Fruit fly (Drosophila melanogaster) whole organism, embryonic: ENCODE measurements around the gene CG43814.
A peak's percentile ranks its signal among the peaks of the same experiment; 100 is the strongest.

ENCODE experiments used
- B-H1 ChIP-seq: fragments of 200-800 bp; sonication (Bioruptor generic); IDR thresholded peaks from 3 replicates; pipeline ENCODE4 v1.3.6; 2022; ENCODE audit warnings: missing biosample characterization, missing genetic modification characterization
- CG10147 ChIP-seq: fragments of 200-800 bp; sonication (Bioruptor generic); optimal IDR thresholded peaks from 2 replicates; lab custom pipeline; 2019; ENCODE audit warnings: missing biosample characterization, mild to moderate bottlenecking, missing genetic modification characterization, moderate library complexity
- CG10979 ChIP-seq: fragments of 200-800 bp; sonication (Bioruptor generic); optimal IDR thresholded peaks from 2 replicates; lab custom pipeline; 2018; ENCODE audit warnings: missing biosample characterization, mild to moderate bottlenecking, missing genetic modification characterization, moderate library complexity
- CG11560 ChIP-seq: fragments of 200-800 bp; sonication (Bioruptor generic); IDR thresholded peaks from 3 replicates; pipeline ENCODE4 v1.3.6; 2022; ENCODE audit warnings: missing biosample characterization, missing genetic modification characterization
- CG12299 ChIP-seq: fragments of 200-800 bp; sonication (Bioruptor generic); optimal IDR thresholded peaks from 2 replicates; lab custom pipeline; 2018; ENCODE audit warnings: missing biosample characterization, mild to moderate bottlenecking, missing genetic modification characterization
- CG13123 ChIP-seq: fragments of 200-800 bp; sonication (Bioruptor generic); optimal IDR thresholded peaks from 2 replicates; lab custom pipeline; 2016; ENCODE audit warnings: missing biosample characterization, missing genetic modification characterization
- CG13894 ChIP-seq: fragments of 200-800 bp; sonication (Bioruptor generic); optimal IDR thresholded peaks from 3 replicates; lab custom pipeline; 2018; ENCODE audit warnings: missing biosample characterization, mild to moderate bottlenecking, missing genetic modification characterization, moderate library complexity
- CG14441 ChIP-seq: fragments of 200-800 bp; sonication (Bioruptor generic); IDR thresholded peaks from 2 replicates; pipeline ENCODE4 v1.3.6; 2022; ENCODE audit warnings: missing biosample characterization, missing genetic modification characterization
- CG15011 ChIP-seq: fragments of 200-800 bp; sonication (Bioruptor generic); optimal IDR thresholded peaks from 3 replicates; lab custom pipeline; 2018; ENCODE audit warnings: missing biosample characterization, mild to moderate bottlenecking, missing genetic modification characterization
- CG15514 ChIP-seq: fragments of 200-800 bp; sonication (Bioruptor generic); optimal IDR thresholded peaks from 3 replicates; lab custom pipeline; 2017; ENCODE audit warnings: missing biosample characterization, missing genetic modification characterization, mild to moderate bottlenecking, moderate library complexity, missing genetic modification reagents
- CG16779 ChIP-seq: fragments of 200-800 bp; sonication (Bioruptor generic); IDR thresholded peaks from 2 replicates; pipeline ENCODE4 v1.3.6; 2022; ENCODE audit warnings: missing biosample characterization, missing genetic modification characterization
- CG18476 ChIP-seq: fragments of 200-800 bp; sonication (Bioruptor generic); optimal IDR thresholded peaks from 2 replicates; lab custom pipeline; 2016; ENCODE audit warnings: missing biosample characterization, mild to moderate bottlenecking, missing genetic modification characterization
- CG18599 ChIP-seq: fragments of 200-800 bp; sonication (Bioruptor generic); optimal IDR thresholded peaks from 3 replicates; lab custom pipeline; 2017; ENCODE audit warnings: missing biosample characterization, missing genetic modification characterization, mild to moderate bottlenecking, moderate library complexity, missing genetic modification reagents
- CG30403 ChIP-seq: fragments of 200-800 bp; sonication (Bioruptor generic); optimal IDR thresholded peaks from 3 replicates; lab custom pipeline; 2016; ENCODE audit warnings: missing biosample characterization, missing genetic modification characterization
- CG33557 ChIP-seq: fragments of 200-800 bp; sonication (Bioruptor generic); optimal IDR thresholded peaks from 2 replicates; lab custom pipeline; 2019; ENCODE audit warnings: missing biosample characterization, mild to moderate bottlenecking, missing genetic modification characterization, moderate library complexity
- CG34422 ChIP-seq: fragments of 200-800 bp; sonication (Bioruptor generic); IDR thresholded peaks from 3 replicates; pipeline ENCODE4 v1.3.6; 2022; ENCODE audit warnings: missing biosample characterization, missing genetic modification characterization
- CG6854 ChIP-seq: fragments of 200-800 bp; sonication (Bioruptor generic); optimal IDR thresholded peaks from 3 replicates; lab custom pipeline; 2017; ENCODE audit warnings: missing biosample characterization, mild to moderate bottlenecking, missing genetic modification characterization
- CG8290 ChIP-seq, 3 experiments: fragments of 200-800 bp; sonication (Bioruptor generic); optimal IDR thresholded peaks; 2 replicates each; lab custom pipeline; 2016 to 2019; ENCODE audit warnings: missing biosample characterization in 3 of 3, missing genetic modification characterization in 3 of 3, mild to moderate bottlenecking in 2 of 3, moderate library complexity in 1 of 3
- Camta ChIP-seq: fragments of 200-800 bp; sonication (Bioruptor generic); optimal IDR thresholded peaks from 2 replicates; lab custom pipeline; 2016; ENCODE audit warnings: missing biosample characterization, missing genetic modification characterization
- Dek ChIP-seq: fragments of 200-800 bp; sonication (Bioruptor generic); optimal IDR thresholded peaks from 3 replicates; lab custom pipeline; 2019; ENCODE audit warnings: missing biosample characterization, mild to moderate bottlenecking, missing genetic modification characterization, moderate library complexity
- ERR ChIP-seq: fragments of 200-800 bp; sonication (Bioruptor generic); optimal IDR thresholded peaks from 2 replicates; lab custom pipeline; 2016; ENCODE audit warnings: missing biosample characterization, missing genetic modification characterization
- Ets97D ChIP-seq: fragments of 200-800 bp; sonication (Bioruptor generic); optimal IDR thresholded peaks from 3 replicates; lab custom pipeline; 2016; ENCODE audit warnings: missing biosample characterization, missing genetic modification characterization
- GATAe ChIP-seq: fragments of 200-800 bp; sonication (Bioruptor generic); conservative IDR thresholded peaks from 2 replicates; pipeline ENCODE4 v1.3.6; 2022; ENCODE audit warnings: missing biosample characterization, missing genetic modification characterization
- Hand ChIP-seq: fragments of 200-800 bp; sonication (Bioruptor generic); optimal IDR thresholded peaks from 2 replicates; lab custom pipeline; 2017; ENCODE audit warnings: mild to moderate bottlenecking, missing biosample characterization, missing genetic modification reagents, missing genetic modification characterization
- Hsf ChIP-seq: fragments of 200-800 bp; sonication (Bioruptor generic); optimal IDR thresholded peaks from 3 replicates; lab custom pipeline; 2016; ENCODE audit warnings: missing biosample characterization, missing genetic modification characterization
- NC2α ChIP-seq: fragments of 200-800 bp; sonication (Bioruptor generic); optimal IDR thresholded peaks from 2 replicates; lab custom pipeline; 2016; ENCODE audit warnings: missing biosample characterization, missing genetic modification characterization
- NK7.1 ChIP-seq: fragments of 200-800 bp; sonication (Bioruptor generic); optimal IDR thresholded peaks from 3 replicates; lab custom pipeline; 2016; ENCODE audit warnings: missing biosample characterization, missing genetic modification characterization
- Nf-YB ChIP-seq: fragments of 200-800 bp; sonication (Bioruptor generic); optimal IDR thresholded peaks from 3 replicates; lab custom pipeline; 2019; ENCODE audit warnings: missing biosample characterization, mild to moderate bottlenecking, missing genetic modification characterization, moderate library complexity
- PHDP ChIP-seq: fragments of 200-800 bp; sonication (Bioruptor generic); optimal IDR thresholded peaks from 3 replicates; lab custom pipeline; 2018; ENCODE audit warnings: missing biosample characterization, mild to moderate bottlenecking, missing genetic modification characterization, moderate library complexity
- Sry-β ChIP-seq: fragments of 200-800 bp; sonication (Bioruptor generic); optimal IDR thresholded peaks from 2 replicates; lab custom pipeline; 2018; ENCODE audit warnings: missing biosample characterization, mild to moderate bottlenecking, missing genetic modification characterization, moderate library complexity
- Stat92E ChIP-seq, 3 experiments: fragments of >200 bp in 2 of 3; fragments of 200-800 bp in 1 of 3; sonication (Bioruptor generic) in 1 of 3; optimal IDR thresholded peaks; 2 replicates each; lab custom pipeline; 2017 to 2019; ENCODE audit warnings: missing biosample characterization in 3 of 3, missing genetic modification characterization in 3 of 3, mild to moderate bottlenecking in 1 of 3, moderate library complexity in 1 of 3
- Trl ChIP-seq, 3 experiments: fragments of >200 bp in 2 of 3; fragments of 200-800 bp in 1 of 3; sonication (Bioruptor generic) in 1 of 3; optimal IDR thresholded peaks; 2 replicates in 1 of 3; 3 replicates in 2 of 3; lab custom pipeline; 2016 to 2017; ENCODE audit warnings: missing biosample characterization in 1 of 3, missing genetic modification characterization in 1 of 3
- bcd ChIP-seq: fragments of 200-800 bp; sonication (Bioruptor generic); optimal IDR thresholded peaks from 2 replicates; lab custom pipeline; 2017; ENCODE audit warnings: missing biosample characterization, mild to moderate bottlenecking, missing genetic modification characterization
- bsh ChIP-seq, 2 experiments: fragments of 200-800 bp; sonication (Bioruptor generic); optimal IDR thresholded peaks; 2 replicates each; lab custom pipeline; 2017 to 2018; ENCODE audit warnings: mild to moderate bottlenecking in 2 of 2, missing biosample characterization in 2 of 2, missing genetic modification characterization in 2 of 2, moderate library complexity in 1 of 2
- cato ChIP-seq: fragments of 200-800 bp; sonication (Bioruptor generic); optimal IDR thresholded peaks from 2 replicates; lab custom pipeline; 2016; ENCODE audit warnings: missing biosample characterization, missing genetic modification characterization, borderline replicate concordance
- cg ChIP-seq: fragments of 200-800 bp; sonication (Bioruptor generic); optimal IDR thresholded peaks from 3 replicates; lab custom pipeline; 2019; ENCODE audit warnings: missing biosample characterization, mild to moderate bottlenecking, missing genetic modification characterization, moderate library complexity
- chif ChIP-seq, 2 experiments: fragments of 200-800 bp; sonication (Bioruptor generic); optimal IDR thresholded peaks; 3 replicates each; lab custom pipeline; 2016; ENCODE audit warnings: missing biosample characterization in 2 of 2, missing genetic modification characterization in 2 of 2
- dmrt99B ChIP-seq: fragments of 200-800 bp; sonication (Bioruptor generic); optimal IDR thresholded peaks from 2 replicates; lab custom pipeline; 2018; ENCODE audit warnings: missing biosample characterization, mild to moderate bottlenecking, missing genetic modification characterization, moderate library complexity
- ems ChIP-seq: fragments of 200-800 bp; sonication (Bioruptor generic); optimal IDR thresholded peaks from 3 replicates; lab custom pipeline; 2016; ENCODE audit warnings: missing biosample characterization, missing genetic modification characterization
- knrl ChIP-seq: fragments of 200-800 bp; sonication (Bioruptor generic); IDR thresholded peaks from 3 replicates; pipeline ENCODE4 v1.3.6; 2022; ENCODE audit warnings: missing biosample characterization, missing genetic modification characterization; ENCODE audit not compliant: partially characterized antibody
- nerfin-2 ChIP-seq: fragments of 200-800 bp; sonication (Bioruptor generic); IDR thresholded peaks from 2 replicates; pipeline ENCODE4 v1.3.6; 2022; ENCODE audit warnings: missing biosample characterization, missing genetic modification characterization; ENCODE audit not compliant: partially characterized antibody
- slou ChIP-seq: fragments of 200-800 bp; sonication (Bioruptor generic); optimal IDR thresholded peaks from 3 replicates; lab custom pipeline; 2016; ENCODE audit warnings: missing biosample characterization, missing genetic modification characterization
- ssp ChIP-seq: fragments of 200-800 bp; sonication (Bioruptor generic); IDR thresholded peaks from 2 replicates; pipeline ENCODE4 v1.3.6; 2022; ENCODE audit warnings: missing biosample characterization, missing genetic modification characterization
- trh ChIP-seq: fragments of 200-800 bp; sonication (Bioruptor generic); optimal IDR thresholded peaks from 2 replicates; lab custom pipeline; 2016; ENCODE audit warnings: missing biosample characterization, missing genetic modification characterization
- wor ChIP-seq: fragments of 200-800 bp; sonication (Bioruptor generic); IDR thresholded peaks from 2 replicates; pipeline ENCODE4 v1.3.6; 2022; ENCODE audit warnings: missing biosample characterization, missing genetic modification characterization
- yki ChIP-seq: fragments of >200 bp; optimal IDR thresholded peaks from 3 replicates; lab custom pipeline; 2018

CG43814 gene

DNA sequence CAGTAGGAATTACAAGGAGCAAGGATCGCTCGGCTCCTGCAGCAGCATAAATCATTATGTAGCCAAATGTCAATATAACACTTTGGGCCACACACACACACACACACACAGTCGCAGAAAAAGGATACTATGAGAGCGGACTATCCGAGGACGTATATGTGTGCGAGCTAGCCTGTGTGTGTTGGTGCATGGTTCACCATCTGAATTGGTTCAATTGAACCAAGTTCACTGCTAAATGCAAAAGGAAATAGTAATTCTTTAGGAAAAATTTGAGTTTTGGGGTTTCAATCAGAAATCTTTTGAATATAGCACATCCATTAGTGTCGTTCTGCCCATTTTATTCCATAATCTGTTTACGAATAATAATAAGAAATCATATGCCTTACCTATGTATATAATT, 41.0 kb upstream of the CG43814 start:
- TF ChIP-seq CG15514 (GFP tag; lab: Kevin White, UChicago) (peak; percentile 94), cato (GFP tag; lab: Kevin White, UChicago) (no peak), cg (GFP tag; lab: Kevin White, UChicago) (peak; percentile 42)

DNA sequence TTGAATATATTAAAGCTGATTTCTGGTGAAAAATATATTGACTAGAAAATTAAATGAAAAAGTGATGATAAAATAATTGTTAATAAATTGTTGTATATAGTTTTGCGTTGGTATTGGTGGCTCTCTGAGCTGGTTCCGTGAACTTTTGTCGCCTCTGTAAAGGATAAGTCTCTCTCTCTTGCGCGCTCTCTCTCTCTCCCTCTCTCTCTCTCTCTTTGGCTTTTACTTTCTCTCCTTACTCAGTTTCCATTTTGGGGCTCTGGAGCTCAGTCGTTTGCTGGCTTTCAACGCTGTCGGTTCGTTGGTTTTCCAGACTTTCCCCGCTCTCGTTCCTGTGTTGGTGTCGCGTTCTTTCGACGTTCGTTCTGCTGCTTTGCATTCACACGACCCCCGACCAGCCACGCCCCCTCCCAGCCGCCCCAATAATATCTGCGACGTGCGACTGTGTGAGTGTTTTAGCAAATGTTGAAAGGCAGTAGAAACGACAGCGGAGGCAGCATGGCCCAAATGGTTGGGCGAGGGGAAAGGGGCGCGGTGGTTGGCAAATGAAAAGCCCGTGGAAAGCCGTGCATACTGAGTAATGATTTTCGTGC, 39.9 kb upstream of the CG43814 start, which contains the start of gene CG17321:
CG17321 (plus strand) TSS at position 268 of the 593 bp plus-strand sequence.
- TF ChIP-seq ERR (no peak), CG16779 (GFP tag; lab: Robert Waterston, UW) (peak; percentile 64; the same call in 1 of the 2 replicates), knrl (GFP tag; lab: Robert Waterston, UW) (no peak), CG18476 (GFP tag; lab: Kevin White, UChicago) (no peak), B-H1 (GFP tag; lab: Robert Waterston, UW) (no peak), CG15514 (GFP tag; lab: Kevin White, UChicago) (peak; percentile 97), CG33557 (GFP tag; lab: Kevin White, UChicago) (no peak), Stat92E (GFP tag; optimal IDR thresholded peaks at IDR 0.05; lab: Kevin White, UChicago) (no peak), CG13894 (tag; lab: Kevin White, UChicago) (peak; percentile 51), NK7.1 (GFP tag; lab: Kevin White, UChicago) (no peak), Nf-YB (no peak), ssp (no peak), bcd (GFP tag; lab: Kevin White, UChicago) (no peak), CG11560 (tag; lab: Robert Waterston, UW) (no peak), NC2α (GFP tag; lab: Kevin White, UChicago) (no peak), CG10147 (GFP tag; lab: Kevin White, UChicago) (no peak), CG13123 (GFP tag; lab: Kevin White, UChicago) (no peak), CG30403 (GFP tag; lab: Kevin White, UChicago) (no peak), CG34422 (GFP tag; lab: Robert Waterston, UW) (peak; percentile 20; the same call in 1 of the 3 replicates), Camta (GFP tag; lab: Kevin White, UChicago) (no peak), nerfin-2 (0 out of 2 replicates have a peak, but pooled peaks have one; percentile 18), CG6854 (no peak), chif (GFP tag; optimal IDR thresholded peaks at IDR 0.05; lab: Kevin White, UChicago) (no peak), CG12299 (peak; percentile 13), Sry-β (no peak), CG15011 (GFP tag; lab: Kevin White, UChicago) (no peak), PHDP (tag; lab: Kevin White, UChicago) (no peak), ems (GFP tag; lab: Kevin White, UChicago) (no peak), Trl (optimal IDR thresholded peaks at IDR 0.05; lab: Kevin White, UChicago) (peak; percentile 80 to 94), Trl (GFP tag; optimal IDR thresholded peaks at IDR 0.05; lab: Kevin White, UChicago) (no peak), CG14441 (GFP tag; lab: Robert Waterston, UW) (no peak), slou (GFP tag; lab: Kevin White, UChicago) (no peak), Dek (no peak), trh (GFP tag; lab: Kevin White, UChicago) (no peak), bsh (GFP tag; optimal IDR thresholded peaks at IDR 0.05; lab: Kevin White, UChicago) (no peak), Hsf (GFP tag; lab: Kevin White, UChicago) (no peak), GATAe (no peak), yki (lab: Kevin White, UChicago) (peak; percentile 22), wor (GFP tag; lab: Robert Waterston, UW) (no peak), dmrt99B (tag; lab: Kevin White, UChicago) (no peak), CG18599 (GFP tag; lab: Kevin White, UChicago) (peak; percentile 36), Hand (peak; percentile 14), Ets97D (GFP tag; lab: Kevin White, UChicago) (no peak), CG10979 (no peak), CG8290 (GFP tag; optimal IDR thresholded peaks at IDR 0.05; lab: Kevin White, UChicago) (no peak), CG8290 (tag; optimal IDR thresholded peaks at IDR 0.05; lab: Kevin White, UChicago) (peak in 1 of 2 experiments; percentile 2)
